Worm (Caenorhabditis elegans) whole organism, young adult: ENCODE results near the gene nhr-167.

Experiments used
- B0019.2 ChIP-seq: fragments of 200-800 bp; sonication (Bioruptor generic); conservative IDR thresholded peaks from 2 replicates; pipeline ENCODE4 v1.3.6; 2022; ENCODE audit warnings: missing genetic modification reagents, missing genetic modification characterization, missing compliant biosample characterization
- B0261.1 ChIP-seq: sonication (generic microtip); optimal IDR thresholded peaks from 2 replicates; lab custom pipeline; 2016; ENCODE audit warnings: mild to moderate bottlenecking, missing genetic modification characterization, moderate library complexity, missing compliant biosample characterization
- B0336.3 ChIP-seq: fragments of 200-800 bp; sonication (Bioruptor generic); IDR thresholded peaks from 2 replicates; pipeline ENCODE4 v1.3.6; 2022; ENCODE audit warnings: missing genetic modification characterization, missing compliant biosample characterization
- C06A6.2 ChIP-seq: fragments of 200-800 bp; sonication (Bioruptor generic); conservative IDR thresholded peaks from 2 replicates; pipeline ENCODE4 v1.3.6; 2022; ENCODE audit warnings: missing genetic modification characterization, missing compliant biosample characterization
- D2030.7 ChIP-seq: fragments of 200-800 bp; sonication (Bioruptor generic); IDR thresholded peaks from 2 replicates; pipeline ENCODE4 v1.3.6; 2022; ENCODE audit warnings: missing genetic modification reagents, missing genetic modification characterization, missing compliant biosample characterization
- T07F8.4 ChIP-seq: sonication (generic microtip); optimal IDR thresholded peaks from 2 replicates; lab custom pipeline; 2016; ENCODE audit warnings: mild to moderate bottlenecking, missing genetic modification characterization, moderate library complexity, missing compliant biosample characterization
- Y67H2A.10 ChIP-seq: fragments of 200-800 bp; sonication (Bioruptor generic); conservative IDR thresholded peaks from 2 replicates; pipeline ENCODE4 v1.3.6; 2022; ENCODE audit warnings: missing genetic modification reagents, missing genetic modification characterization, missing compliant biosample characterization
- aptf-3 ChIP-seq: fragments of 200-800 bp; sonication (Bioruptor generic); IDR thresholded peaks from 2 replicates; pipeline ENCODE4 v1.3.6; 2022; ENCODE audit warnings: missing genetic modification characterization, missing compliant biosample characterization
- attf-3 ChIP-seq: fragments of 200-800 bp; sonication (Bioruptor generic); conservative IDR thresholded peaks from 2 replicates; pipeline ENCODE4 v1.3.6; 2022; ENCODE audit warnings: missing genetic modification reagents, missing genetic modification characterization, missing compliant biosample characterization
- ccch-3 ChIP-seq: fragments of 200-800 bp; sonication (Bioruptor generic); optimal IDR thresholded peaks from 2 replicates; lab custom pipeline; 2018; ENCODE audit warnings: mild to moderate bottlenecking, missing genetic modification characterization, missing compliant biosample characterization
- ceh-40 ChIP-seq: fragments of 200-800 bp; sonication (Bioruptor generic); IDR thresholded peaks from 2 replicates; pipeline ENCODE4 v1.3.6; 2022; ENCODE audit warnings: missing genetic modification characterization, missing compliant biosample characterization
- ceh-79 ChIP-seq: sonication (generic microtip); optimal IDR thresholded peaks from 2 replicates; lab custom pipeline; 2017; ENCODE audit warnings: mild to moderate bottlenecking, missing genetic modification characterization, missing compliant biosample characterization
- egl-44 ChIP-seq: fragments of 200-800 bp; sonication (Bioruptor generic); IDR thresholded peaks from 2 replicates; pipeline ENCODE4 v1.3.6; 2022; ENCODE audit warnings: missing genetic modification reagents, missing genetic modification characterization, missing compliant biosample characterization
- him-1 ChIP-seq: sonication (generic microtip); optimal IDR thresholded peaks from 2 replicates; lab custom pipeline; 2016; ENCODE audit warnings: missing genotype, missing genetic modification reagents, missing genetic modification characterization, missing compliant biosample characterization
- hlh-26 ChIP-seq: fragments of 200-800 bp; sonication (Bioruptor generic); conservative IDR thresholded peaks from 2 replicates; pipeline ENCODE4 v1.3.6; 2022; ENCODE audit warnings: missing genetic modification reagents, missing genetic modification characterization, missing compliant biosample characterization
- hmg-1.2 ChIP-seq: fragments of 200-800 bp; sonication (Bioruptor generic); IDR thresholded peaks from 2 replicates; pipeline ENCODE4 v1.3.6; 2022; ENCODE audit warnings: missing genetic modification reagents, missing genetic modification characterization, missing compliant biosample characterization
- hrde-1 ChIP-seq: sonication (generic microtip); optimal IDR thresholded peaks from 2 replicates; lab custom pipeline; 2016; ENCODE audit warnings: missing genetic modification characterization, mild to moderate bottlenecking, missing compliant biosample characterization, moderate library complexity, missing genotype, missing genetic modification reagents, borderline replicate concordance
- hsf-1 ChIP-seq: fragments of 200-800 bp; sonication (Bioruptor generic); IDR thresholded peaks from 2 replicates; pipeline ENCODE4 v1.3.6; 2022; ENCODE audit warnings: missing genetic modification reagents, missing genetic modification characterization, missing compliant biosample characterization
- lin-35 ChIP-seq, 3 experiments: fragments of 150-350 bp in 2 of 3; sonication (generic microtip) in 1 of 3; optimal IDR thresholded peaks; 2 replicates each; lab custom pipeline; 2014 to 2018; ENCODE audit warnings: missing biosample characterization in 3 of 3, missing genetic modification characterization in 3 of 3, missing genetic modification reagents in 3 of 3
- lin-54 ChIP-seq: fragments of 200-800 bp; sonication (Bioruptor generic); optimal IDR thresholded peaks from 2 replicates; lab custom pipeline; 2018; ENCODE audit warnings: mild to moderate bottlenecking, missing genetic modification characterization, missing compliant biosample characterization
- lsy-27 ChIP-seq: sonication (generic microtip); optimal IDR thresholded peaks from 2 replicates; lab custom pipeline; 2017; ENCODE audit warnings: missing genetic modification characterization, mild to moderate bottlenecking, missing compliant biosample characterization, antibody characterized with exemption, missing genotype, borderline replicate concordance; ENCODE audit not compliant: insufficient read depth
- madf-10 ChIP-seq: sonication (generic microtip); optimal IDR thresholded peaks from 2 replicates; lab custom pipeline; 2016; ENCODE audit warnings: mild to moderate bottlenecking, missing genetic modification characterization, missing compliant biosample characterization
- madf-3 ChIP-seq: fragments of 200-800 bp; sonication (Bioruptor generic); IDR thresholded peaks from 2 replicates; pipeline ENCODE4 v1.3.6; 2022; ENCODE audit warnings: missing genetic modification reagents, missing genetic modification characterization, missing compliant biosample characterization
- madf-8 ChIP-seq: fragments of 200-800 bp; sonication (Bioruptor generic); conservative IDR thresholded peaks from 2 replicates; pipeline ENCODE4 v1.3.6; 2022; ENCODE audit warnings: missing genetic modification reagents, missing genetic modification characterization, missing compliant biosample characterization
- nfya-2 ChIP-seq: fragments of 200-800 bp; sonication (Bioruptor generic); IDR thresholded peaks from 2 replicates; pipeline ENCODE4 v1.3.6; 2022; ENCODE audit warnings: missing genetic modification reagents, missing genetic modification characterization, missing compliant biosample characterization
- nfyb-1 ChIP-seq: fragments of 200-800 bp; sonication (Bioruptor generic); IDR thresholded peaks from 2 replicates; pipeline ENCODE4 v1.3.6; 2022; ENCODE audit warnings: missing genetic modification reagents, missing genetic modification characterization, missing compliant biosample characterization
- snpc-4 ChIP-seq, 5 experiments: fragments of 150-350 bp in 1 of 5; sonication (generic microtip) in 4 of 5; optimal IDR thresholded peaks; 2 replicates each; lab custom pipeline; 2014 to 2018; ENCODE audit warnings: missing genetic modification characterization in 5 of 5, missing biosample characterization in 3 of 5, antibody characterized with exemption in 2 of 5, mild to moderate bottlenecking in 2 of 5, missing compliant biosample characterization in 2 of 5, missing genotype in 2 of 5, moderate library complexity in 2 of 5, missing genetic modification reagents in 1 of 5
- sptf-2 ChIP-seq: fragments of 200-800 bp; sonication (Bioruptor generic); optimal IDR thresholded peaks from 2 replicates; lab custom pipeline; 2018; ENCODE audit warnings: mild to moderate bottlenecking, missing genetic modification characterization, missing compliant biosample characterization
- unc-130 ChIP-seq: sonication (generic microtip); optimal IDR thresholded peaks from 2 replicates; lab custom pipeline; 2016; ENCODE audit warnings: missing genetic modification reagents, missing genetic modification characterization, missing compliant biosample characterization
- xnd-1 ChIP-seq: sonication (generic microtip); optimal IDR thresholded peaks from 2 replicates; lab custom pipeline; 2016; ENCODE audit warnings: missing genotype, missing genetic modification reagents, missing genetic modification characterization, missing compliant biosample characterization
- ztf-18 ChIP-seq: sonication (generic microtip); optimal IDR thresholded peaks from 2 replicates; lab custom pipeline; 2016; ENCODE audit warnings: missing genotype, mild to moderate bottlenecking, missing genetic modification characterization, missing compliant biosample characterization
- ztf-22 ChIP-seq: fragments of 200-800 bp; sonication (Bioruptor generic); optimal IDR thresholded peaks from 2 replicates; lab custom pipeline; 2018; ENCODE audit warnings: mild to moderate bottlenecking, missing genetic modification characterization, moderate library complexity, missing compliant biosample characterization
- ztf-26 ChIP-seq: sonication (generic microtip); optimal IDR thresholded peaks from 2 replicates; lab custom pipeline; 2017; ENCODE audit warnings: missing genetic modification characterization, missing compliant biosample characterization
- ztf-3 ChIP-seq: fragments of 200-800 bp; sonication (Bioruptor generic); optimal IDR thresholded peaks from 2 replicates; lab custom pipeline; 2018; ENCODE audit warnings: mild to moderate bottlenecking, missing genetic modification characterization, missing compliant biosample characterization

Gene nhr-167

DNA sequence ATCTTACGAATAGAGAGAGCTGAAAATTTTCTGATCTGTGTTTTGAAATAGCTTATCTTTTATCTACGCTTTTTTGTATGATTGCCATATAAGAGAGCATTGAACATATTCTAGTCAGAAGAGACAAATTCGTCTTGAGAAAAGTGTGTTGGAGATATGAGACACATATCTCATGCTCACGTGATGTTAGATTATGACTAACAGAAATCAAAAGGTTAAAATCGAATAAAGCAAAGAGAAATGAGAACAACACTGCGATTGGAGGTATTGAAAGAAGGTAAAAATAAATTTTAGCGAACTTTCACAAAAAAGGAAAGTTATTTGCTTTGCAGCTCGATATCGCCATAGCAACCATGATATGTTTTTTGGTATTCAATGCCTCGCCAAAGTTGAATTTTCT, at the start of gene nhr-167:
Gene nhr-167, minus strand, starts transcription at position 21 of the 400 bp plus-strand sequence.
- TF ChIP-seq madf-8 (GFP tag; lab: Robert Waterston, UW) = no peak
- no peak for TF ChIP-seq ztf-3
- no peak for TF ChIP-seq ceh-79
- TF ChIP-seq lsy-27 = no peak
- no peak for TF ChIP-seq egl-44 (GFP tag; lab: Robert Waterston, UW)
- TF ChIP-seq B0336.3 (GFP tag; lab: Robert Waterston, UW) = no peak
- TF ChIP-seq hlh-26 (GFP tag; lab: Robert Waterston, UW) = no peak
- no peak for TF ChIP-seq madf-10 (tag; lab: Kevin White, UChicago)
- no peak for TF ChIP-seq ccch-3
- no peak for TF ChIP-seq aptf-3 (GFP tag; lab: Robert Waterston, UW)
- no peak for TF ChIP-seq attf-3 (GFP tag; lab: Robert Waterston, UW)
- TF ChIP-seq ztf-22 (GFP tag; lab: Kevin White, UChicago) = no peak
- no peak for TF ChIP-seq lin-54 (GFP tag; lab: Kevin White, UChicago)
- TF ChIP-seq him-1 (tag; lab: Kevin White, UChicago) = no peak

DNA sequence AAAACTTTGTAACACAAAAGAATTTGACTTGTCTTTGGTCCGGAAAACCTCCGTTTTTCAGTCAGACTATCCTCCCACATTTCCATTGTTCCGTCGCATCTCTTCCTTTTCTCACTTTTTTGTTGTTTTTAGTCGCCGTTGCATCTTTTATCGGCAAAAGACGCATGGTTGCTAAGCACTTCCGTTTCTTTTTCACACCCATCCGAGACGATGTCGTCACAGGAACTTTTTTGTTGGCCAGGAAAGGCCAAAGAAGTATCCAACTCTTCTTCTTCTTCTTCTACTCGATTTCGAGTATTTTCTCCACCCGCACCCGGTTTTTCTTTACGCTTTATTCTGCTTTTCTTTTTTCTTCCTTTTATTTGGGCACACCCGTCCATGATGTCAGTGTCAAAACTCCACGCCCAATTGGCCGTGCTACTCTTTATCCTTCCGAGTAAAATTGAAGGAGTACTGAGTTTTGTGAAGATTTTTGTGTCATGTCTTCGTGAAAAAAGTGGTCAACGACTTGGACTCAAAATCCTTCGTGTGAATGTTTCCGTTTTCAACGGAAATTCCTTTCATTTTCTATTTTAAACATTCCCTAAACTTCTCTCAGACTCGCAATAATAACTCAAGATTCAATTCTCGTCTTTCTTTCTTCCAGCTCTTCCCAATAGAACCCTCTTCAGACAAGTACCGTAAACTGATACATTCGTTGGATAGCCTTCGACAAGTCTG, 43.3 kb upstream of the nhr-167 start, which contains the start of gene B0198.2:
Gene B0198.2, plus strand, starts transcription at position 670 of the 720 bp plus-strand sequence.
- TF ChIP-seq snpc-4 (GFP tag; optimal IDR thresholded peaks at IDR 0.05; lab: Kevin White, UChicago) (no peak), snpc-4 (tag; optimal IDR thresholded peaks at IDR 0.05; lab: Kevin White, UChicago) (no peak), T07F8.4 (tag; lab: Kevin White, UChicago) (no peak), B0336.3 (GFP tag; lab: Robert Waterston, UW) (no peak), lin-35 (GFP tag; optimal IDR thresholded peaks at IDR 0.05; lab: Kevin White, UChicago) (no peak), madf-3 (GFP tag; lab: Robert Waterston, UW) (no peak), Y67H2A.10 (GFP tag; lab: Robert Waterston, UW) (no peak), unc-130 (GFP tag; lab: Kevin White, UChicago) (no peak), xnd-1 (no peak), ztf-26 (tag; lab: Kevin White, UChicago) (no peak), D2030.7 (GFP tag; lab: Robert Waterston, UW) (no peak), B0019.2 (GFP tag; lab: Robert Waterston, UW) (no peak)

DNA sequence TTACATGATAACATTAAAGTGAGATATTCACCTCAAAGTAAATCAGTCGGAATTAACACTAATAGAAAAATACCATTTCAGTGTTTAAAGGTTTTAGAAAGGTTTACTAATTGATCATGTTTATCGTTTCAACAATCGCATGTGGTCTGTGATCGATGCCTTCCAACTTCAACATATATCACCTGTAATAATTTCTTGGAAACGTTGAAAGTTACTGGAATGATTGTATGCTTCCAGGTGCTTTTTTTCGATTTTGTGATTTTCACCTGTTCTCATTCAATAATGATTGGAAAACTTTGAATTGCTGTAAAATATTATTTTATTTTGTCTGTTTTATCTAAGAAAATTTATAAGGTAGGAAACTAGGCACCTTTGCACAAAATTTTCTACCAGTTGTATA, 40.6 kb upstream of the nhr-167 start:
- no peak for TF ChIP-seq hrde-1 (tag; lab: Kevin White, UChicago)
- no peak for TF ChIP-seq C06A6.2 (GFP tag; lab: Robert Waterston, UW)
- no peak for TF ChIP-seq nfyb-1 (GFP tag; lab: Robert Waterston, UW)
- no peak for TF ChIP-seq sptf-2 (GFP tag; lab: Kevin White, UChicago)
- no peak for TF ChIP-seq ceh-40 (GFP tag; lab: Robert Waterston, UW)
- TF ChIP-seq nfya-2 (GFP tag; lab: Robert Waterston, UW) = no peak
- no peak for TF ChIP-seq ztf-18 (tag; lab: Kevin White, UChicago)
- TF ChIP-seq lsy-27 = no peak
- TF ChIP-seq hmg-1.2 (GFP tag; lab: Robert Waterston, UW) = no peak
- no peak for TF ChIP-seq B0261.1 (tag; lab: Kevin White, UChicago)
- TF ChIP-seq hsf-1 (GFP tag; lab: Robert Waterston, UW) = no peak
